Worm (Caenorhabditis elegans) whole organism, L1 larva: ENCODE results near the gene snt-1.

ENCODE experiments used
- C04F5.9 ChIP-seq: sonication (generic microtip); optimal IDR thresholded peaks from 2 replicates; lab custom pipeline; 2016; ENCODE audit warnings: missing genetic modification characterization, missing compliant biosample characterization
- C16A3.4 ChIP-seq: fragments of 150-350 bp; optimal IDR thresholded peaks from 2 replicates; lab custom pipeline; 2014; ENCODE audit warnings: missing biosample characterization, missing genetic modification characterization
- aly-2 ChIP-seq: fragments of 150-350 bp; optimal IDR thresholded peaks from 2 replicates; lab custom pipeline; 2014; ENCODE audit warnings: missing biosample characterization, missing genetic modification characterization
- ama-1 ChIP-seq: fragments of 150-350 bp; optimal IDR thresholded peaks from 2 replicates; lab custom pipeline; 2014
- blmp-1 ChIP-seq: fragments of 150-350 bp; optimal IDR thresholded peaks from 2 replicates; lab custom pipeline; 2014; ENCODE audit warnings: missing biosample characterization, missing genetic modification characterization
- ceh-82 ChIP-seq, 3 experiments: fragments of 150-350 bp in 1 of 3; sonication (generic microtip) in 2 of 3; optimal IDR thresholded peaks; 2 replicates each; lab custom pipeline; 2014 to 2017; ENCODE audit warnings: missing biosample characterization in 3 of 3, missing genetic modification characterization in 3 of 3
- ceh-90 ChIP-seq: sonication (generic microtip); optimal IDR thresholded peaks from 2 replicates; lab custom pipeline; 2016; ENCODE audit warnings: missing genetic modification characterization, missing compliant biosample characterization
- dpl-1 ChIP-seq, 3 experiments: fragments of 150-350 bp in 2 of 3; sonication (generic microtip) in 1 of 3; optimal IDR thresholded peaks; 2 replicates each; lab custom pipeline; 2014 to 2017; ENCODE audit warnings: missing biosample characterization in 3 of 3, missing genetic modification characterization in 3 of 3, missing genetic modification reagents in 3 of 3
- efl-1 ChIP-seq, 4 experiments: fragments of 150-350 bp; optimal IDR thresholded peaks in 3 of 4; peaks in 1 of 4; 1 replicate in 1 of 4; 2 replicates in 3 of 4; lab custom pipeline; 2014; ENCODE audit warnings: missing biosample characterization in 2 of 4, missing genetic modification characterization in 2 of 4, missing genetic modification reagents in 2 of 4
- efl-3 ChIP-seq: fragments of 200-800 bp; sonication (Bioruptor generic); optimal IDR thresholded peaks from 2 replicates; lab custom pipeline; 2018; ENCODE audit warnings: mild to moderate bottlenecking, missing genetic modification characterization, missing compliant biosample characterization
- egl-13 ChIP-seq: sonication (generic microtip); optimal IDR thresholded peaks from 2 replicates; lab custom pipeline; 2016; ENCODE audit warnings: missing genotype, missing genetic modification reagents, missing genetic modification characterization, missing compliant biosample characterization
- egl-27 ChIP-seq, 2 experiments: fragments of 150-350 bp in 1 of 2; sonication (generic microtip); optimal IDR thresholded peaks; 3 replicates each; lab custom pipeline; 2017 to 2018; ENCODE audit warnings: missing biosample characterization in 2 of 2, missing genetic modification characterization in 2 of 2, missing genetic modification reagents in 2 of 2
- elt-2 ChIP-seq: sonication (generic microtip); optimal IDR thresholded peaks from 2 replicates; lab custom pipeline; 2016; ENCODE audit warnings: missing genetic modification characterization, mild to moderate bottlenecking, inconsistent platforms, missing compliant biosample characterization, missing genetic modification reagents
- elt-3 ChIP-seq, 6 experiments: fragments of 150-350 bp in 1 of 6; sonication (generic microtip); optimal IDR thresholded peaks; 2 replicates each; lab custom pipeline; 2017 to 2018; ENCODE audit warnings: missing biosample characterization in 6 of 6, missing genetic modification characterization in 6 of 6, inconsistent platforms in 1 of 6
- fkh-10 ChIP-seq: sonication (generic microtip); optimal IDR thresholded peaks from 2 replicates; lab custom pipeline; 2017; ENCODE audit warnings: missing biosample characterization, missing genetic modification reagents, missing genetic modification characterization
- fkh-8 ChIP-seq: sonication (generic microtip); optimal IDR thresholded peaks from 2 replicates; lab custom pipeline; 2016; ENCODE audit warnings: mild to moderate bottlenecking, missing genetic modification characterization, missing compliant biosample characterization
- hpl-2 ChIP-seq: fragments of 150-350 bp; optimal IDR thresholded peaks from 2 replicates; lab custom pipeline; 2014; ENCODE audit warnings: missing biosample characterization, missing genetic modification reagents, missing genetic modification characterization
- isw-1 ChIP-seq: fragments of 200-800 bp; sonication (Bioruptor generic); IDR thresholded peaks from 2 replicates; pipeline ENCODE4 v1.3.6; 2022; ENCODE audit warnings: missing genetic modification characterization, missing compliant biosample characterization
- jun-1 ChIP-seq: fragments of 150-350 bp; optimal IDR thresholded peaks from 2 replicates; lab custom pipeline; 2014; ENCODE audit warnings: missing biosample characterization, missing genetic modification reagents, missing genetic modification characterization
- lin-13 ChIP-seq: fragments of 150-350 bp; optimal IDR thresholded peaks from 2 replicates; lab custom pipeline; 2014; ENCODE audit warnings: missing biosample characterization, missing genetic modification reagents, missing genetic modification characterization
- lin-14 ChIP-seq: fragments of 200-800 bp; sonication (Bioruptor generic); optimal IDR thresholded peaks from 2 replicates; lab custom pipeline; 2018; ENCODE audit warnings: mild to moderate bottlenecking, missing genetic modification characterization, moderate library complexity, missing compliant biosample characterization
- lin-35 ChIP-seq, 2 experiments: fragments of 150-350 bp; optimal IDR thresholded peaks; 2 replicates each; lab custom pipeline; 2014; ENCODE audit warnings: missing biosample characterization in 2 of 2, missing genetic modification characterization in 2 of 2, missing genetic modification reagents in 2 of 2
- lin-39 ChIP-seq: fragments of 150-350 bp; optimal IDR thresholded peaks from 2 replicates; lab custom pipeline; 2014; ENCODE audit warnings: missing biosample characterization, missing genetic modification reagents, missing genetic modification characterization
- lsy-2 ChIP-seq, 2 experiments: fragments of 150-350 bp; optimal IDR thresholded peaks; 2 replicates each; lab custom pipeline; 2014; ENCODE audit warnings: missing biosample characterization in 2 of 2, missing genetic modification characterization in 2 of 2
- mdl-1 ChIP-seq, 2 experiments: fragments of 150-350 bp; optimal IDR thresholded peaks; 2 replicates each; lab custom pipeline; 2014 to 2017; ENCODE audit warnings: missing biosample characterization in 2 of 2, missing genetic modification characterization in 2 of 2, inconsistent platforms in 1 of 2
- mep-1 ChIP-seq: fragments of 150-350 bp; optimal IDR thresholded peaks from 2 replicates; lab custom pipeline; 2014; ENCODE audit warnings: missing biosample characterization, missing genetic modification characterization
- nhr-12 ChIP-seq: sonication (generic microtip); optimal IDR thresholded peaks from 2 replicates; lab custom pipeline; 2017; ENCODE audit warnings: missing biosample characterization, missing genetic modification characterization
- nhr-20 ChIP-seq: sonication (generic microtip); optimal IDR thresholded peaks from 2 replicates; lab custom pipeline; 2016; ENCODE audit warnings: mild to moderate bottlenecking, missing genetic modification characterization, missing compliant biosample characterization
- nhr-237 ChIP-seq: fragments of 150-350 bp; optimal IDR thresholded peaks from 2 replicates; lab custom pipeline; 2014; ENCODE audit warnings: missing biosample characterization, missing genetic modification characterization
- nhr-71 ChIP-seq: sonication (generic microtip); optimal IDR thresholded peaks from 2 replicates; lab custom pipeline; 2016; ENCODE audit warnings: mild to moderate bottlenecking, missing genetic modification characterization, moderate library complexity, missing compliant biosample characterization
- nhr-77 ChIP-seq: fragments of 150-350 bp; optimal IDR thresholded peaks from 2 replicates; lab custom pipeline; 2014; ENCODE audit warnings: missing biosample characterization, missing genetic modification characterization
- nhr-85 ChIP-seq: sonication (generic microtip); peaks from one replicate; lab custom pipeline; 2016; ENCODE audit warnings: missing genetic modification characterization, inconsistent platforms, missing compliant biosample characterization
- nhr-90 ChIP-seq: sonication (generic microtip); optimal IDR thresholded peaks from 2 replicates; lab custom pipeline; 2016; ENCODE audit warnings: mild to moderate bottlenecking, missing genetic modification characterization, missing compliant biosample characterization; ENCODE audit not compliant: poor library complexity
- rnt-1 ChIP-seq: sonication (generic microtip); optimal IDR thresholded peaks from 2 replicates; lab custom pipeline; 2016; ENCODE audit warnings: mild to moderate bottlenecking, missing genetic modification characterization, moderate library complexity, missing compliant biosample characterization
- skn-1 ChIP-seq: fragments of 150-350 bp; optimal IDR thresholded peaks from 2 replicates; lab custom pipeline; 2014; ENCODE audit warnings: missing biosample characterization, missing genetic modification characterization
- snpc-4 ChIP-seq: fragments of 150-350 bp; optimal IDR thresholded peaks from 2 replicates; lab custom pipeline; 2014; ENCODE audit warnings: missing biosample characterization, missing genetic modification characterization
- snu-23 ChIP-seq: sonication (generic microtip); optimal IDR thresholded peaks from 2 replicates; lab custom pipeline; 2016; ENCODE audit warnings: missing genetic modification characterization, missing compliant biosample characterization
- swsn-7 ChIP-seq: sonication (generic microtip); optimal IDR thresholded peaks from 2 replicates; lab custom pipeline; 2016; ENCODE audit warnings: missing genetic modification characterization, missing compliant biosample characterization
- tbx-2 ChIP-seq: sonication (generic microtip); optimal IDR thresholded peaks from 2 replicates; lab custom pipeline; 2016; ENCODE audit warnings: missing genetic modification characterization, missing compliant biosample characterization
- unc-130 ChIP-seq: fragments of 150-350 bp; optimal IDR thresholded peaks from 2 replicates; lab custom pipeline; 2017; ENCODE audit warnings: missing biosample characterization, missing genetic modification characterization, inconsistent platforms
- unc-86 ChIP-seq: sonication (generic microtip); optimal IDR thresholded peaks from 2 replicates; lab custom pipeline; 2016; ENCODE audit warnings: missing genetic modification characterization, missing compliant biosample characterization
- unc-98 ChIP-seq: fragments of 200-800 bp; sonication (Bioruptor generic); IDR thresholded peaks from 2 replicates; pipeline ENCODE4 v1.3.6; 2022; ENCODE audit warnings: missing genetic modification characterization, missing compliant biosample characterization
- vab-15 ChIP-seq: sonication (generic microtip); optimal IDR thresholded peaks from 2 replicates; lab custom pipeline; 2017; ENCODE audit warnings: missing genotype, mild to moderate bottlenecking, missing genetic modification characterization, missing compliant biosample characterization

The snt-1 gene

ce11 chrII:6828073-6828900, 17.5 kb downstream of the snt-1 start:
- TF ChIP-seq fkh-10 (GFP tag; lab: Kevin White, UChicago) (no peak), ama-1 (lab: Kevin White, UChicago) (no peak), hpl-2 (no peak), tbx-2 (tag; lab: Kevin White, UChicago) (peak; percentile 19), unc-98 (no peak), efl-1 (optimal IDR thresholded peaks at IDR 0.05; lab: Kevin White, UChicago) (no peak), efl-1 (GFP tag; optimal IDR thresholded peaks at IDR 0.05 in 1 of 2; lab: Kevin White, UChicago) (no peak), unc-86 (tag; lab: Kevin White, UChicago) (peak; percentile 1), fkh-8 (tag; lab: Kevin White, UChicago) (peak; percentile 58), lin-39 (tag; lab: Kevin White, UChicago) (no peak), nhr-71 (tag; lab: Kevin White, UChicago) (no peak), egl-13 (tag; lab: Kevin White, UChicago) (no peak), nhr-237 (no peak), lin-14 (GFP tag; lab: Kevin White, UChicago) (peak; percentile 61), elt-2 (tag; lab: Kevin White, UChicago) (no peak), lin-13 (GFP tag; lab: Kevin White, UChicago) (no peak), C04F5.9 (tag; lab: Kevin White, UChicago) (no peak)

DNA sequence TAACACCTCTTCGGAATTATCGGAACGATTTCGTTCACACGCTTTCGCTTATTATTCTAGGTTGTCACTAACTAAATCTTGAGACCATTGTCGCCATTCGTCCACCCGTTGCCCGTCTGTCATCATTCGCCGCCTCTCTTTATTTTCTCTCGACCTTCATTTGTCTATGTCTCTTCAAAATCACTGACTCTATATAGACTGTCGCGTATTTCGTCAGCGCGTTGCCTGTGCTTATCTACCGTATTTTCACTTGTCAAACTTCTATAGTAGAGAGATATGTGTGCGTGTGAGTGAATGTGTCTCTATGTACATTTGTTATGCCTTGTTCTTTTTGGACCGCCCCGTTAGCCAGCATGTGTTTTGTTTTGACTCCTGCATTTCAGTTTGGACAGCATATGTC, 18.3 kb downstream of the snt-1 start:
- TF ChIP-seq blmp-1 (peak; percentile 98), ceh-82 (tag; optimal IDR thresholded peaks at IDR 0.05; lab: Kevin White, UChicago) (peak in 1 of 3 experiments; percentile 23), mep-1 (tag; lab: Kevin White, UChicago) (peak; percentile 60), egl-13 (tag; lab: Kevin White, UChicago) (no peak), nhr-71 (tag; lab: Kevin White, UChicago) (peak; percentile 44), vab-15 (tag; lab: Kevin White, UChicago) (peak; percentile 7), rnt-1 (peak; percentile 16), nhr-77 (peak; percentile 46), jun-1 (peak; percentile 15), nhr-85 (peak; percentile 92), skn-1 (peak; percentile 64), nhr-90 (tag; lab: Kevin White, UChicago) (peak; percentile 42), lin-14 (GFP tag; lab: Kevin White, UChicago) (peak; percentile 87), swsn-7 (peak; percentile 22), snpc-4 (peak; percentile 10), C16A3.4 (tag; lab: Kevin White, UChicago) (peak; percentile 25), mdl-1 (tag; optimal IDR thresholded peaks at IDR 0.05; lab: Kevin White, UChicago) (peak in 1 of 2 experiments; percentile 61), dpl-1 (GFP tag; optimal IDR thresholded peaks at IDR 0.05; lab: Kevin White, UChicago) (peak in 1 of 3 experiments; percentile 7), elt-3 (tag; optimal IDR thresholded peaks at IDR 0.05; lab: Kevin White, UChicago) (peak in 4 of 6 experiments; percentile 19 to 81 (median 36)), ama-1 (lab: Kevin White, UChicago) (no peak), isw-1 (GFP tag; lab: Robert Waterston, UW) (no peak), unc-130 (tag; lab: Kevin White, UChicago) (no peak), ceh-90 (tag; lab: Kevin White, UChicago) (no peak), lsy-2 (tag; optimal IDR thresholded peaks at IDR 0.05; lab: Kevin White, UChicago) (peak; percentile 32 to 87), aly-2 (tag; lab: Kevin White, UChicago) (no peak), efl-3 (GFP tag; lab: Kevin White, UChicago) (no peak), lin-35 (GFP tag; optimal IDR thresholded peaks at IDR 0.05; lab: Kevin White, UChicago) (peak in 1 of 2 experiments; percentile 61), elt-2 (tag; lab: Kevin White, UChicago) (peak; percentile 15), egl-27 (tag; optimal IDR thresholded peaks at IDR 0.05; lab: Kevin White, UChicago) (peak in 1 of 2 experiments; percentile 7), efl-1 (optimal IDR thresholded peaks at IDR 0.05; lab: Kevin White, UChicago) (no peak), efl-1 (GFP tag; optimal IDR thresholded peaks at IDR 0.05 in 1 of 2; lab: Kevin White, UChicago) (no peak), nhr-20 (tag; lab: Kevin White, UChicago) (peak; percentile 67), nhr-12 (tag; lab: Kevin White, UChicago) (no peak), snu-23 (GFP tag; lab: Kevin White, UChicago) (peak; percentile 64)
